Worm (Caenorhabditis elegans) whole organism, midembryonic: Measurements from ENCODE around the gene srw-29.

Experiments used
- T22C8.4 ChIP-seq: fragments of 200-800 bp; sonication (Bioruptor generic); IDR thresholded peaks from 2 replicates; pipeline ENCODE4 v1.3.6; 2022; ENCODE audit warnings: missing genetic modification characterization, missing compliant biosample characterization
- flt-1 ChIP-seq: fragments of 200-800 bp; sonication (Bioruptor generic); IDR thresholded peaks from 2 replicates; pipeline ENCODE4 v1.3.6; 2022; ENCODE audit warnings: missing genetic modification characterization, missing compliant biosample characterization
- klf-2 ChIP-seq: fragments of 200-800 bp; sonication (Bioruptor generic); conservative IDR thresholded peaks from 2 replicates; pipeline ENCODE4 v1.3.6; 2022; ENCODE audit warnings: missing genetic modification reagents, missing genetic modification characterization, missing compliant biosample characterization
- med-1 ChIP-seq: sonication (generic microtip); optimal IDR thresholded peaks from 2 replicates; lab custom pipeline; 2017; ENCODE audit warnings: missing genetic modification characterization, mild to moderate bottlenecking, missing compliant biosample characterization, antibody characterized with exemption, missing genetic modification reagents; ENCODE audit not compliant: insufficient read depth
- ref-1 ChIP-seq: fragments of 200-800 bp; sonication (Bioruptor generic); conservative IDR thresholded peaks from 2 replicates; pipeline ENCODE4 v1.3.6; 2022; ENCODE audit warnings: missing genetic modification reagents, missing genetic modification characterization, missing compliant biosample characterization
- tab-1 ChIP-seq: fragments of 200-800 bp; sonication (Bioruptor generic); IDR thresholded peaks from 2 replicates; pipeline ENCODE4 v1.3.6; 2022; ENCODE audit warnings: missing genetic modification characterization, missing compliant biosample characterization
- ztf-23 ChIP-seq: fragments of 200-800 bp; sonication (Bioruptor generic); IDR thresholded peaks from 2 replicates; pipeline ENCODE4 v1.3.6; 2022; ENCODE audit warnings: missing genetic modification reagents, missing genetic modification characterization, missing compliant biosample characterization
- ztf-29 ChIP-seq: fragments of 200-800 bp; sonication (Bioruptor generic); IDR thresholded peaks from 2 replicates; pipeline ENCODE4 v1.3.6; 2022; ENCODE audit warnings: missing genetic modification reagents, missing genetic modification characterization, missing compliant biosample characterization

DNA sequence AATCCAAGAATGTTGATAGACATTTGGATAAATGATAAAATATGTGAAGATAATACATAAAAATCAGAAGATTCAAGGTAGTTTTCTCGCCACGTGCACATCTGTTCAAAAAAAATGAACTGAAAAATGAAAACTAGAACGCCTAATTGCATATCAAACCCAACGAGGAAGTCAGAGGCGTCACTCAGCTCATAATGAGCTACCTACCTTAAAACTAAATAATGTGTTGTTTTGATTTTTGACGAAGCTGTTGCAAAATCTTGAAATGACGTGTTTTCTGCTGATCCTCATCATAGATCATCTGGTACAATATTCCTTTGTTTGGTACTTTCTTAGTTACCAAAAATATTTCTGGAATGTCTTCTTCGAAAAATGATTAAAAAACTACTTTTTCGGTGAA lies 46.6 kb upstream of the srw-29 start, which contains the start of gene srh-138:
- TF ChIP-seq ref-1 (GFP tag; lab: Robert Waterston, UW) (no peak), T22C8.4 (no peak), tab-1 (GFP tag; lab: Robert Waterston, UW) (no peak), flt-1 (GFP tag; lab: Robert Waterston, UW) (no peak), ztf-23 (GFP tag; lab: Robert Waterston, UW) (no peak), med-1 (GFP tag; lab: Kevin White, UChicago) (no peak), ztf-29 (GFP tag; lab: Robert Waterston, UW) (no peak), klf-2 (no peak)
